Fruit fly (Drosophila melanogaster) whole organism, adult: ENCODE measurements around the gene natalisin.

Experiments used
- CG11617 ChIP-seq: fragments of 200-800 bp; sonication (Bioruptor generic); optimal IDR thresholded peaks from 2 replicates; lab custom pipeline; 2017; ENCODE audit warnings: mild to moderate bottlenecking, missing biosample characterization, missing genetic modification reagents, missing genetic modification characterization
- CG12768 ChIP-seq: fragments of 200-800 bp; sonication (Bioruptor generic); optimal IDR thresholded peaks from 2 replicates; lab custom pipeline; 2017; ENCODE audit warnings: missing biosample characterization, missing genetic modification characterization, mild to moderate bottlenecking, moderate library complexity, missing genetic modification reagents
- CG14711 ChIP-seq: fragments of 200-800 bp; sonication (Bioruptor generic); optimal IDR thresholded peaks from 2 replicates; lab custom pipeline; 2018; ENCODE audit warnings: missing biosample characterization, mild to moderate bottlenecking, missing genetic modification characterization, moderate library complexity
- CG1620 ChIP-seq: fragments of 200-800 bp; sonication (Bioruptor generic); optimal IDR thresholded peaks from 2 replicates; lab custom pipeline; 2016; ENCODE audit warnings: missing biosample characterization, missing genetic modification characterization
- CG33017 ChIP-seq: fragments of 200-800 bp; sonication (Bioruptor generic); optimal IDR thresholded peaks from 2 replicates; lab custom pipeline; 2018; ENCODE audit warnings: missing biosample characterization, mild to moderate bottlenecking, missing genetic modification characterization, moderate library complexity
- CG5204 ChIP-seq: fragments of 200-800 bp; sonication (Bioruptor generic); optimal IDR thresholded peaks from 2 replicates; lab custom pipeline; 2016; ENCODE audit warnings: missing biosample characterization, missing genetic modification characterization
- CG7045 ChIP-seq: fragments of 200-800 bp; sonication (Bioruptor generic); optimal IDR thresholded peaks from 2 replicates; lab custom pipeline; 2017; ENCODE audit warnings: missing biosample characterization, mild to moderate bottlenecking, missing genetic modification characterization
- CG7101 ChIP-seq: fragments of 200-800 bp; sonication (Bioruptor generic); optimal IDR thresholded peaks from 2 replicates; lab custom pipeline; 2018; ENCODE audit warnings: missing biosample characterization, mild to moderate bottlenecking, missing genetic modification characterization, moderate library complexity
- Clk ChIP-seq: fragments of 200-800 bp; sonication (Bioruptor generic); optimal IDR thresholded peaks from 2 replicates; lab custom pipeline; 2017; ENCODE audit warnings: missing biosample characterization, missing genetic modification characterization
- Crg-1 ChIP-seq: fragments of 200-800 bp; sonication (Bioruptor generic); optimal IDR thresholded peaks from 2 replicates; lab custom pipeline; 2016; ENCODE audit warnings: missing biosample characterization, missing genetic modification characterization
- Hr96 ChIP-seq: fragments of 200-800 bp; sonication (Bioruptor generic); optimal IDR thresholded peaks from 2 replicates; lab custom pipeline; 2016; ENCODE audit warnings: missing biosample characterization, missing genetic modification characterization
- Mnt ChIP-seq: fragments of 200-800 bp; sonication (Bioruptor generic); optimal IDR thresholded peaks from 2 replicates; lab custom pipeline; 2016; ENCODE audit warnings: missing biosample characterization, mild to moderate bottlenecking, missing genetic modification characterization
- bab1 ChIP-seq: fragments of 200-800 bp; sonication (Bioruptor generic); optimal IDR thresholded peaks from 3 replicates; lab custom pipeline; 2019; ENCODE audit warnings: missing biosample characterization, mild to moderate bottlenecking, missing genetic modification characterization, moderate library complexity
- cic ChIP-seq: fragments of 200-800 bp; sonication (Bioruptor generic); optimal IDR thresholded peaks from 2 replicates; lab custom pipeline; 2017; ENCODE audit warnings: missing biosample characterization, mild to moderate bottlenecking, missing genetic modification characterization, moderate library complexity
- cnc ChIP-seq, 2 experiments: fragments of >200 bp; optimal IDR thresholded peaks; 2 replicates each; lab custom pipeline; 2017
- kay ChIP-seq: fragments of 200-800 bp; sonication (Bioruptor generic); peaks from one replicate; lab custom pipeline; 2016; ENCODE audit warnings: missing biosample characterization, missing genetic modification characterization, borderline replicate concordance
- ovo ChIP-seq: fragments of 200-800 bp; sonication (Bioruptor generic); optimal IDR thresholded peaks from 2 replicates; lab custom pipeline; 2016; ENCODE audit warnings: missing biosample characterization, missing genetic modification characterization
- pad ChIP-seq: fragments of 200-800 bp; sonication (Bioruptor generic); optimal IDR thresholded peaks from 3 replicates; lab custom pipeline; 2017; ENCODE audit warnings: missing biosample characterization, missing genetic modification characterization, mild to moderate bottlenecking, moderate library complexity, missing genetic modification reagents
- tj ChIP-seq: fragments of 200-800 bp; sonication (Bioruptor generic); optimal IDR thresholded peaks from 3 replicates; lab custom pipeline; 2017; ENCODE audit warnings: missing biosample characterization, mild to moderate bottlenecking, missing genetic modification characterization, moderate library complexity
- toe ChIP-seq: fragments of 200-800 bp; sonication (Bioruptor generic); optimal IDR thresholded peaks from 2 replicates; lab custom pipeline; 2016; ENCODE audit warnings: missing biosample characterization, missing genetic modification characterization

natalisin gene

DNA sequence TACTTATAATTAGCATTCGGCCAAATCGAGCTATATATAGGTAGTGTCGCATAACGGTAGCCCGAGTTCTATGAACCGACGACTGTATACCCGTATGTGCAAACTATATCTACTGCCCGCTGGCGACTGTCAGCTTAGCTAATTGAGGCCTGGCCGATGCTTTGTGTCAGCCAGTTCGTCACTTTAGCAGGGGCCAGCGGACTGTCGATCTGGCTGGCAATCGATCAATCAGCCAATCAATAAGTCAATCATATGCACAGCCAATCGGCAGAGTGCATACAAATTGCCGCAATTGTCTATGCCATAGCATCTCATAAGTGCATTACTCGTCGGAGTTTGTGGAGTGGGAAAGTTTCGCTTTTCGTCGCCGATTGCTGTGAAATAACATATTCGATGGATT, 17.6 kb downstream of the natalisin start:
- TF ChIP-seq toe (no peak), CG5204 (GFP tag; lab: Kevin White, UChicago) (no peak), CG11617 (GFP tag; lab: Kevin White, UChicago) (no peak), CG1620 (GFP tag; lab: Kevin White, UChicago) (no peak), ovo (GFP tag; lab: Kevin White, UChicago) (no peak), Mnt (GFP tag; lab: Kevin White, UChicago) (no peak), cnc (optimal IDR thresholded peaks at IDR 0.05; lab: Kevin White, UChicago) (no peak), CG7101 (no peak), CG14711 (no peak), CG33017 (tag; lab: Kevin White, UChicago) (no peak), cic (GFP tag; lab: Kevin White, UChicago) (no peak), bab1 (no peak), kay (GFP tag; lab: Kevin White, UChicago) (no peak), Hr96 (GFP tag; lab: Kevin White, UChicago) (no peak), CG7045 (GFP tag; lab: Kevin White, UChicago) (no peak), tj (no peak)

DNA sequence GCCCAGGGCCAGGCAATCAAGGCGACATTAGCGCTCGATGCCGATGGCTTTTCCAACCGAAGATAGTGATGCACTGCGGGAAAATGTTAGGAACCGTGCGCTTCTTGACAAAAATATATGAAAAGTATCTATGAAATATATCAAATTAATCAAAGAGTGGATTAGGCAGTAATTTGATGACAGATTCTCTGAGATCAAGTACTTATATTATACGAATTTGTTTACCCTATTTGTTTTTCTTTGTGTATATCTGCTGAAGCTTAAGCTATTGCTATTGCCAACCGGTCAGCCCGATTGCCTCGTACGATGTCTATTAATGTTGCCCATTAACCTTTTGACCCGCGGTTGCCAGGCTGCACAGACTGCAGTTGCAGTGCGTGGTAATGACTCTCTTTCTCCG, 18.1 kb downstream of the natalisin start:
- TF ChIP-seq Crg-1 (GFP tag; lab: Kevin White, UChicago) (no peak), tj (no peak), CG12768 (GFP tag; lab: Kevin White, UChicago) (no peak), Mnt (GFP tag; lab: Kevin White, UChicago) (no peak), Clk (GFP tag; lab: Kevin White, UChicago) (no peak), CG14711 (no peak), pad (GFP tag; lab: Kevin White, UChicago) (no peak), CG7045 (GFP tag; lab: Kevin White, UChicago) (no peak), CG33017 (tag; lab: Kevin White, UChicago) (no peak), CG5204 (GFP tag; lab: Kevin White, UChicago) (no peak), CG7101 (no peak), CG1620 (GFP tag; lab: Kevin White, UChicago) (no peak), Hr96 (GFP tag; lab: Kevin White, UChicago) (no peak), cic (GFP tag; lab: Kevin White, UChicago) (no peak), cnc (optimal IDR thresholded peaks at IDR 0.05; lab: Kevin White, UChicago) (no peak), bab1 (no peak)

DNA sequence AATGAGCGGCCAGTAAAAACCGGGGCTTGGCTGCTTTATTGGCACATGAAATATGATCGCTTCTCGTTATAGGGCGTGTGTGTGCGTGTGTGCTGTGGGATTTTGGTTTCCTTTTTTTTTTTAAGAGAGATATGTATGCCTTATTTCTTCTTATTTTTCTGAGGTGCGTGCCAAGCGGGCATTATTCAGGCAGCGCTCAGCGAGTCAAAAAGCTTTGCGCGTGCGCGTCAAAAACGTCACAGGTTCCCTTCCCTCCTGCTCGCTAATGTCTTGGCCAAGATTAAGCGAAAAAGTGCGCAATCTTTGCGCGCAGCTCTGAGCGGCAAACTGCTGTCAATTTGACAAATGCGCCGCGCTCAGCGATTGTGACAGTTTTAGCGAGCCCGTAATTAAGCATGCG, 19.9 kb downstream of the natalisin start:
- TF ChIP-seq cnc (optimal IDR thresholded peaks at IDR 0.05; lab: Kevin White, UChicago) (no peak), cic (GFP tag; lab: Kevin White, UChicago) (no peak), Clk (GFP tag; lab: Kevin White, UChicago) (no peak), CG1620 (GFP tag; lab: Kevin White, UChicago) (no peak), CG7045 (GFP tag; lab: Kevin White, UChicago) (no peak), CG7101 (no peak), kay (GFP tag; lab: Kevin White, UChicago) (no peak), ovo (GFP tag; lab: Kevin White, UChicago) (no peak), toe (no peak), CG33017 (tag; lab: Kevin White, UChicago) (no peak), Hr96 (GFP tag; lab: Kevin White, UChicago) (no peak), CG5204 (GFP tag; lab: Kevin White, UChicago) (no peak), Crg-1 (GFP tag; lab: Kevin White, UChicago) (no peak), Mnt (GFP tag; lab: Kevin White, UChicago) (no peak), CG12768 (GFP tag; lab: Kevin White, UChicago) (no peak)

DNA sequence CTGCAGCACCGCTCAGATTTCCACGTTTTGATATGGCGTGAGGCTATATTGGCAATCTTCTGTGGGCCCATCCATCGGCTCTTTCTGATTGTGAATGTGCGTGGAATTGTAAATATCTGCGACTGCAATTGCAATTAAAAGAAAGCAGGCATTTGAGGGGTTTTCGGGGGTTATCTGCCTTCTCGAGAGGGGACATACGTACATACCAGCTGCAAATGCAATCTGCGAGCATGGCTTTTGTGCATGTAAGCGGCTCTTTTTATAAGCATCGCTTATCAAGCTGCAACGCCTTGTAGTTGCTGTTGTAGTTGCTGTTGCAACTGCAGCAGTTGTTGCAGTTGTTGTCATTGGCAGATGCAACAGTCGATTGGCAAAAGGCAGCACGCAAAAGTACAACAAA, 23.1 kb downstream of the natalisin start:
- no peak for TF ChIP-seq toe
- no peak for TF ChIP-seq CG7045 (GFP tag; lab: Kevin White, UChicago)
- TF ChIP-seq cnc (optimal IDR thresholded peaks at IDR 0.05; lab: Kevin White, UChicago) = no peak
- no peak for TF ChIP-seq tj
- TF ChIP-seq ovo (GFP tag; lab: Kevin White, UChicago) = no peak

DNA sequence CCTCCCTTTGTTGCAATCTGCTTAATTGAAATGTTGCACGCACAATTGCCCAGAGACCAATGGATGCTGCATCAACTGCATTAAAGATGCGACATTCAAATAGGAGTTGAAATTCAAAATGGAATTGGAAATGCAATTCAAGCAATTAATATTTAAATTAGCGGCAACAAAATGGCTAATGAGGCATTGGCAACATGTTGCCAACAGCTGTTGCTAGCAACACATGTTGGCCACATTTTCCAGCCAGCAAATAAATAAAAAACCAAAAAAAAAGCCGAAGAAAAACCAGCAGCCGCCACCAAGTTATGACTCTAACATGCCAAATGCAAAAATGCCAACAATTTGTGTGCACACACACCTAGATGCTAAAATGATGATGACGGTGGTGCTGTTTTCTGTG, 25.8 kb downstream of the natalisin start:
- TF ChIP-seq bab1 (no peak), CG12768 (GFP tag; lab: Kevin White, UChicago) (no peak), tj (no peak), Clk (GFP tag; lab: Kevin White, UChicago) (no peak)

DNA sequence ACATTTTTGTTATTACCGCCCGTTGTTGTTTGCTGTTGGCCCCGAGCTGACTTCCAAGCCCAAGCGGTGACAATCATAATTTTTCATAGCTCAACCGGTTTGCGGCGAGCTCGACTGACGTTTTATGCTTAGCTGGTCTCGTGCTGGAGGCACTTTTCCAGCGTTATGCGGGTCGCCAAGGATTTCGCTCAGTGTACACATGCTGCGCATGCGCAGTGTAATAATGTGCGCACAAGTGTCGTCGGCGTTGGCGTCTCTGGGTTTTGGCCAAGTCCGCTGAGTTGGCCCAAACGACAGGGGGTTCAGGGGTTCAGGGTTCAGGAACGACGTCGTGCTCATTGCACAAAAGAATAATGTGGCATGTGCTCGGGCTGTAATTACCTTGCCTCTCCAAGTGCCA, 26.7 kb downstream of the natalisin start:
- TF ChIP-seq CG7101 (no peak), tj (no peak), toe (no peak), cic (GFP tag; lab: Kevin White, UChicago) (no peak), Mnt (GFP tag; lab: Kevin White, UChicago) (no peak), CG7045 (GFP tag; lab: Kevin White, UChicago) (no peak), Clk (GFP tag; lab: Kevin White, UChicago) (no peak), kay (GFP tag; lab: Kevin White, UChicago) (no peak), CG5204 (GFP tag; lab: Kevin White, UChicago) (no peak), ovo (GFP tag; lab: Kevin White, UChicago) (no peak), CG14711 (no peak), CG11617 (GFP tag; lab: Kevin White, UChicago) (no peak)

DNA sequence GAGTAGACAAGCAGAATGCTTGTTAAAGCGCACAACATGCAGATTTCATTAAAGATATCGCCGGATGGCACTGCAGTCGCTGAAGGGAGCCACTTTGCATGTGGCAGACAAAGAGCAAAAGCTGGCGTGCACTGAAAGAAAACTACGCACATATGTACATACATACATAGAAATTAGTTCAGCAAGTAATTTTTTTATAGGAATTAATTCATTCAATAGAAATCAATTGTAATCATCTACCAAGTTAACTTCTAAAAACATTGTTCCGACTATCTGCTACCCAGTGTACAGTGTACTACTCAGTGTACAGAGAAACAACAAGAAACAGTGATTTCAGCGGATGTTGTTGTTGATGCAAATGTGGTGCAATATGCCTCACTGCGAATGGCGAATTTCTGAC, 30.9 kb downstream of the natalisin start:
- TF ChIP-seq tj (no peak), CG12768 (GFP tag; lab: Kevin White, UChicago) (no peak), Crg-1 (GFP tag; lab: Kevin White, UChicago) (no peak), cic (GFP tag; lab: Kevin White, UChicago) (no peak), cnc (optimal IDR thresholded peaks at IDR 0.05; lab: Kevin White, UChicago) (no peak), CG1620 (GFP tag; lab: Kevin White, UChicago) (no peak), CG7045 (GFP tag; lab: Kevin White, UChicago) (no peak), pad (GFP tag; lab: Kevin White, UChicago) (no peak), Clk (GFP tag; lab: Kevin White, UChicago) (no peak), ovo (GFP tag; lab: Kevin White, UChicago) (no peak), CG5204 (GFP tag; lab: Kevin White, UChicago) (no peak), bab1 (no peak), Hr96 (GFP tag; lab: Kevin White, UChicago) (no peak)
